Worm (Caenorhabditis elegans) whole organism, L4 larva: ENCODE results near the gene sdz-31.

Experiments used
- F49E8.2 ChIP-seq: sonication (generic microtip); optimal IDR thresholded peaks from 2 replicates; lab custom pipeline; 2016; ENCODE audit warnings: missing compliant biosample characterization, mild to moderate bottlenecking, missing genetic modification characterization, borderline replicate concordance
- aly-2 ChIP-seq: sonication (generic microtip); optimal IDR thresholded peaks from 2 replicates; lab custom pipeline; 2018; ENCODE audit warnings: missing biosample characterization, missing genetic modification characterization
- lsy-2 ChIP-seq, 2 experiments: fragments of 150-350 bp in 1 of 2; sonication (generic microtip) in 1 of 2; optimal IDR thresholded peaks; 2 replicates each; lab custom pipeline; 2014 to 2017; ENCODE audit warnings: missing biosample characterization in 2 of 2, missing genetic modification characterization in 2 of 2
- mdl-1 ChIP-seq, 2 experiments: fragments of 150-350 bp in 1 of 2; sonication (generic microtip) in 1 of 2; optimal IDR thresholded peaks; 2 replicates each; lab custom pipeline; 2014 to 2017; ENCODE audit warnings: missing biosample characterization in 2 of 2, missing genetic modification characterization in 2 of 2

DNA sequence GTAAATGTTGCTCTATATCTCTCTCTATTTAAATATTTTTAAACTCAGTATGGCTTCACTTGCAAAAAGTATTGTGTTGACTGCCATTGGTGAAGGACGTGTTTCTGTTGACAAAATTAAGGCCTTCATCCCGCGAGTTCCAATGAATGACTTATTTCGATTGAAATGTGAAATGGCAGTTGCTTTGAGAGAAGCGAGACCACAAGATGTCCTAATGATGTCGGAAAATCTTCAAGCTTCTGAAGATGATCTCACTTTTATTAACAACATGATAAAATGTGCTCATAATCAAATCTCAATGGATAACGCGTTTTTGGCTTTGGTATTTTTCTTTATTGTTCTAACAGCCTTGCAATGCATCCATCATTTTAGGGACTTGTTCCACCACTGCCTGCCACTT is 41.3 kb downstream of the sdz-31 start, which contains the start of gene ceh-75:
- no peak for TF ChIP-seq F49E8.2
- no peak for TF ChIP-seq aly-2 (tag; lab: Kevin White, UChicago)
- TF ChIP-seq mdl-1 (tag; optimal IDR thresholded peaks at IDR 0.05; lab: Kevin White, UChicago) = no peak
- no peak for TF ChIP-seq lsy-2 (tag; optimal IDR thresholded peaks at IDR 0.05; lab: Kevin White, UChicago)
